Worm (Caenorhabditis elegans) whole organism, L2 larva: Measurements from ENCODE around the gene ugt-2.

Source experiments
- ZK546.5 ChIP-seq: sonication (generic microtip); optimal IDR thresholded peaks from 2 replicates; lab custom pipeline; 2017; ENCODE audit warnings: missing biosample characterization, missing genetic modification characterization
- ama-1 ChIP-seq: fragments of 150-350 bp; optimal IDR thresholded peaks from 2 replicates; lab custom pipeline; 2018; ENCODE audit warnings: inconsistent platforms
- ceh-82 ChIP-seq: fragments of 150-350 bp; optimal IDR thresholded peaks from 2 replicates; lab custom pipeline; 2014; ENCODE audit warnings: missing biosample characterization, missing genetic modification characterization
- egl-27 ChIP-seq: sonication (generic microtip); optimal IDR thresholded peaks from 3 replicates; lab custom pipeline; 2017; ENCODE audit warnings: missing biosample characterization, missing genetic modification reagents, missing genetic modification characterization
- elt-1 ChIP-seq: fragments of 150-350 bp; optimal IDR thresholded peaks from 2 replicates; lab custom pipeline; 2014; ENCODE audit warnings: missing biosample characterization, missing genetic modification characterization
- elt-3 ChIP-seq: sonication (generic microtip); optimal IDR thresholded peaks from 2 replicates; lab custom pipeline; 2017; ENCODE audit warnings: missing biosample characterization, missing genetic modification characterization
- mab-5 ChIP-seq: fragments of 150-350 bp; optimal IDR thresholded peaks from 2 replicates; lab custom pipeline; 2014; ENCODE audit warnings: missing biosample characterization, missing genetic modification characterization
- nhr-12 ChIP-seq: fragments of 150-350 bp; optimal IDR thresholded peaks from 2 replicates; lab custom pipeline; 2014; ENCODE audit warnings: missing biosample characterization, missing genetic modification characterization
- nhr-237 ChIP-seq: fragments of 150-350 bp; optimal IDR thresholded peaks from 2 replicates; lab custom pipeline; 2014; ENCODE audit warnings: missing biosample characterization, missing genetic modification characterization
- sem-4 ChIP-seq: fragments of 150-350 bp; optimal IDR thresholded peaks from 2 replicates; lab custom pipeline; 2014; ENCODE audit warnings: missing biosample characterization, missing genetic modification reagents, missing genetic modification characterization
- skn-1 ChIP-seq: sonication (generic microtip); optimal IDR thresholded peaks from 2 replicates; lab custom pipeline; 2017; ENCODE audit warnings: missing biosample characterization, missing genetic modification characterization
- snpc-4 ChIP-seq: fragments of 150-350 bp; optimal IDR thresholded peaks from 2 replicates; lab custom pipeline; 2014; ENCODE audit warnings: missing biosample characterization, missing genetic modification characterization
- unc-62 ChIP-seq: fragments of 150-350 bp; optimal IDR thresholded peaks from 2 replicates; lab custom pipeline; 2014; ENCODE audit warnings: missing biosample characterization, missing genetic modification reagents, missing genetic modification characterization
- ztf-4 ChIP-seq: fragments of 150-350 bp; optimal IDR thresholded peaks from 2 replicates; lab custom pipeline; 2014; ENCODE audit warnings: missing biosample characterization, missing genetic modification characterization

ce11 chrV:10382142-10382541 is 16.5 kb upstream of the ugt-2 start, which contains the start of gene pqn-2:
- TF ChIP-seq mab-5 (tag; lab: Kevin White, UChicago): no peak
- TF ChIP-seq ztf-4 (tag; lab: Kevin White, UChicago): no peak
- no peak for TF ChIP-seq nhr-237 (tag; lab: Kevin White, UChicago)
- no peak for TF ChIP-seq egl-27
- TF ChIP-seq ama-1 (lab: Kevin White, UChicago): no peak
- TF ChIP-seq sem-4 (tag; lab: Kevin White, UChicago): no peak
- no peak for TF ChIP-seq unc-62 (GFP tag; lab: Kevin White, UChicago)
- TF ChIP-seq skn-1: no peak
- TF ChIP-seq snpc-4 (tag; lab: Kevin White, UChicago): no peak
- TF ChIP-seq ZK546.5 (tag; lab: Kevin White, UChicago): no peak
- TF ChIP-seq nhr-12: no peak
- no peak for TF ChIP-seq elt-1 (tag; lab: Kevin White, UChicago)
- no peak for TF ChIP-seq ceh-82 (tag; lab: Kevin White, UChicago)
- TF ChIP-seq elt-3 (tag; lab: Kevin White, UChicago): no peak
